Fruit fly (Drosophila melanogaster) whole organism, prepupa: ENCODE results near the gene Fancm.
A peak's percentile ranks its signal among the peaks of the same experiment; 100 is the strongest.

ENCODE experiments used
- Blimp-1 ChIP-seq: fragments of 200-800 bp; sonication (Bioruptor generic); optimal IDR thresholded peaks from 3 replicates; lab custom pipeline; 2017; ENCODE audit warnings: missing biosample characterization, missing genetic modification characterization, mild to moderate bottlenecking, moderate library complexity, missing genetic modification reagents
- CG10631 ChIP-seq: fragments of 200-800 bp; sonication (Bioruptor generic); optimal IDR thresholded peaks from 2 replicates; lab custom pipeline; 2016; ENCODE audit warnings: missing biosample characterization, missing genetic modification characterization
- CG11294 ChIP-seq: fragments of 200-800 bp; sonication (Bioruptor generic); IDR thresholded peaks from 2 replicates; pipeline ENCODE4 v1.3.6; 2022; ENCODE audit warnings: missing biosample characterization, missing genetic modification characterization
- CG11762 ChIP-seq: fragments of 200-800 bp; sonication (Bioruptor generic); optimal IDR thresholded peaks from 3 replicates; lab custom pipeline; 2016; ENCODE audit warnings: missing biosample characterization, missing genetic modification characterization; ENCODE audit not compliant: insufficient read depth
- CG1621 ChIP-seq: fragments of 200-800 bp; sonication (Bioruptor generic); optimal IDR thresholded peaks from 3 replicates; lab custom pipeline; 2018; ENCODE audit warnings: missing biosample characterization, mild to moderate bottlenecking, missing genetic modification characterization
- CG16779 ChIP-seq: fragments of 200-800 bp; sonication (Bioruptor generic); optimal IDR thresholded peaks from 3 replicates; lab custom pipeline; 2017; ENCODE audit warnings: missing biosample characterization, mild to moderate bottlenecking, missing genetic modification characterization
- CG3032 ChIP-seq: fragments of 200-800 bp; optimal IDR thresholded peaks from 2 replicates; lab custom pipeline; 2019; ENCODE audit warnings: missing biosample characterization, mild to moderate bottlenecking, missing genetic modification characterization, moderate library complexity
- CG31627 ChIP-seq: fragments of 200-800 bp; sonication (Bioruptor generic); optimal IDR thresholded peaks from 3 replicates; lab custom pipeline; 2016; ENCODE audit warnings: missing biosample characterization, missing genetic modification characterization
- CG34406 ChIP-seq: fragments of 200-800 bp; sonication (Bioruptor generic); optimal IDR thresholded peaks from 3 replicates; lab custom pipeline; 2016; ENCODE audit warnings: missing biosample characterization, missing genetic modification characterization
- CG3919 ChIP-seq: fragments of 200-800 bp; sonication (Bioruptor generic); optimal IDR thresholded peaks from 3 replicates; lab custom pipeline; 2016; ENCODE audit warnings: missing biosample characterization, missing genetic modification characterization
- CG4318 ChIP-seq: fragments of 200-800 bp; sonication (Bioruptor generic); optimal IDR thresholded peaks from 3 replicates; lab custom pipeline; 2017; ENCODE audit warnings: missing biosample characterization, mild to moderate bottlenecking, missing genetic modification characterization
- CG6276 ChIP-seq: fragments of 200-800 bp; sonication (Bioruptor generic); optimal IDR thresholded peaks from 2 replicates; lab custom pipeline; 2017; ENCODE audit warnings: missing biosample characterization, mild to moderate bottlenecking, missing genetic modification characterization
- CG6792 ChIP-seq: fragments of 200-800 bp; sonication (Bioruptor generic); optimal IDR thresholded peaks from 3 replicates; lab custom pipeline; 2016; ENCODE audit warnings: missing biosample characterization, missing genetic modification characterization
- CG6854 ChIP-seq: fragments of 200-800 bp; sonication (Bioruptor generic); optimal IDR thresholded peaks from 2 replicates; lab custom pipeline; 2017; ENCODE audit warnings: missing biosample characterization, mild to moderate bottlenecking, missing genetic modification characterization
- CG7368 ChIP-seq: fragments of 200-800 bp; sonication (Bioruptor generic); optimal IDR thresholded peaks from 3 replicates; lab custom pipeline; 2016; ENCODE audit warnings: missing biosample characterization, missing genetic modification characterization
- CG8119 ChIP-seq: fragments of 200-800 bp; sonication (Bioruptor generic); IDR thresholded peaks from 3 replicates; pipeline ENCODE4 v1.3.6; 2022; ENCODE audit warnings: missing biosample characterization, missing genetic modification characterization
- CG8319 ChIP-seq: fragments of 200-800 bp; sonication (Bioruptor generic); optimal IDR thresholded peaks from 3 replicates; lab custom pipeline; 2016; ENCODE audit warnings: missing biosample characterization, missing genetic modification characterization
- CG8632 ChIP-seq: fragments of 200-800 bp; sonication (Bioruptor generic); optimal IDR thresholded peaks from 3 replicates; lab custom pipeline; 2016; ENCODE audit warnings: missing biosample characterization, missing genetic modification characterization
- CG9139 ChIP-seq: fragments of 200-800 bp; sonication (Bioruptor generic); optimal IDR thresholded peaks from 3 replicates; lab custom pipeline; 2017; ENCODE audit warnings: missing biosample characterization, mild to moderate bottlenecking, missing genetic modification characterization
- Eip75B ChIP-seq: fragments of 200-800 bp; sonication (Bioruptor generic); optimal IDR thresholded peaks from 3 replicates; lab custom pipeline; 2016; ENCODE audit warnings: missing biosample characterization, missing genetic modification characterization
- Eip93F ChIP-seq: fragments of 200-800 bp; sonication (Bioruptor generic); optimal IDR thresholded peaks from 2 replicates; lab custom pipeline; 2016; ENCODE audit warnings: missing biosample characterization, mild to moderate bottlenecking, missing genetic modification characterization
- Gug ChIP-seq: fragments of 200-800 bp; sonication (Bioruptor generic); IDR thresholded peaks from 2 replicates; pipeline ENCODE4 v1.3.6; 2022; ENCODE audit warnings: missing biosample characterization, missing genetic modification characterization
- Hr38 ChIP-seq: sonication (Bioruptor generic); optimal IDR thresholded peaks from 2 replicates; lab custom pipeline; 2016; ENCODE audit warnings: missing biosample characterization, missing genetic modification characterization
- Hr39 ChIP-seq: fragments of 200-800 bp; sonication (Bioruptor generic); optimal IDR thresholded peaks from 2 replicates; lab custom pipeline; 2016; ENCODE audit warnings: missing biosample characterization, missing genetic modification characterization
- Hr4 ChIP-seq: fragments of 200-800 bp; sonication (Bioruptor generic); optimal IDR thresholded peaks from 3 replicates; lab custom pipeline; 2016; ENCODE audit warnings: missing biosample characterization, missing genetic modification characterization
- Lpt ChIP-seq: fragments of 200-800 bp; sonication (Bioruptor generic); optimal IDR thresholded peaks from 3 replicates; lab custom pipeline; 2016; ENCODE audit warnings: missing biosample characterization, missing genetic modification characterization
- Met ChIP-seq: fragments of 200-800 bp; sonication (Bioruptor generic); optimal IDR thresholded peaks from 3 replicates; lab custom pipeline; 2016; ENCODE audit warnings: missing biosample characterization, missing genetic modification characterization
- Smox ChIP-seq: fragments of 200-800 bp; sonication (Bioruptor generic); optimal IDR thresholded peaks from 3 replicates; lab custom pipeline; 2016; ENCODE audit warnings: missing biosample characterization, missing genetic modification characterization
- Sox15 ChIP-seq: fragments of 200-800 bp; sonication (Bioruptor generic); optimal IDR thresholded peaks from 3 replicates; lab custom pipeline; 2016; ENCODE audit warnings: missing biosample characterization, missing genetic modification characterization
- achi ChIP-seq: fragments of 200-800 bp; sonication (Bioruptor generic); optimal IDR thresholded peaks from 3 replicates; lab custom pipeline; 2016; ENCODE audit warnings: missing biosample characterization, missing genetic modification characterization
- acj6 ChIP-seq: fragments of 200-800 bp; sonication (Bioruptor generic); optimal IDR thresholded peaks from 3 replicates; lab custom pipeline; 2016; ENCODE audit warnings: missing biosample characterization, missing genetic modification characterization
- cyc ChIP-seq: fragments of 200-800 bp; sonication (Bioruptor generic); optimal IDR thresholded peaks from 3 replicates; lab custom pipeline; 2016; ENCODE audit warnings: missing biosample characterization, missing genetic modification characterization
- dac ChIP-seq: fragments of 200-800 bp; sonication (Bioruptor generic); optimal IDR thresholded peaks from 2 replicates; lab custom pipeline; 2017; ENCODE audit warnings: missing biosample characterization, mild to moderate bottlenecking, missing genetic modification characterization
- eg ChIP-seq: fragments of 200-800 bp; sonication (Bioruptor generic); IDR thresholded peaks from 3 replicates; pipeline ENCODE4 v1.3.6; 2022; ENCODE audit warnings: missing biosample characterization, missing genetic modification characterization
- fd85E ChIP-seq: fragments of 200-800 bp; sonication (Bioruptor generic); optimal IDR thresholded peaks from 3 replicates; lab custom pipeline; 2016; ENCODE audit warnings: missing biosample characterization, missing genetic modification characterization
- fkh ChIP-seq: fragments of 200-800 bp; sonication (Bioruptor generic); optimal IDR thresholded peaks from 3 replicates; lab custom pipeline; 2017; ENCODE audit warnings: missing biosample characterization, mild to moderate bottlenecking, missing genetic modification characterization, moderate library complexity
- lz ChIP-seq: fragments of 200-800 bp; sonication (Bioruptor generic); optimal IDR thresholded peaks from 3 replicates; lab custom pipeline; 2016; ENCODE audit warnings: missing biosample characterization, missing genetic modification characterization
- pdm3 ChIP-seq: fragments of 200-800 bp; sonication (Bioruptor generic); optimal IDR thresholded peaks from 3 replicates; lab custom pipeline; 2016; ENCODE audit warnings: missing biosample characterization, missing genetic modification characterization
- spab ChIP-seq: fragments of 200-800 bp; sonication (Bioruptor generic); optimal IDR thresholded peaks from 2 replicates; lab custom pipeline; 2017; ENCODE audit warnings: missing biosample characterization, mild to moderate bottlenecking, missing genetic modification characterization, missing genetic modification reagents
- svp ChIP-seq: fragments of 200-800 bp; sonication (Bioruptor generic); peaks from one replicate; lab custom pipeline; 2016; ENCODE audit warnings: missing biosample characterization, missing genetic modification characterization
- topi ChIP-seq: fragments of 200-800 bp; sonication (Bioruptor generic); optimal IDR thresholded peaks from 3 replicates; lab custom pipeline; 2016; ENCODE audit warnings: missing biosample characterization, missing genetic modification characterization

Gene Fancm

dm6 chr3R:21452108-21452507 lies 30.0 kb upstream of the Fancm start (continued):
- peak; percentile 25 for TF ChIP-seq cyc (GFP tag; lab: Kevin White, UChicago)
- no peak for TF ChIP-seq CG11294 (GFP tag; lab: Robert Waterston, UW)
- no peak for TF ChIP-seq CG16779
- TF ChIP-seq Hr39 (GFP tag; lab: Kevin White, UChicago): peak; percentile 30
- TF ChIP-seq CG6854: no peak
- peak; percentile 81 for TF ChIP-seq svp (GFP tag; lab: Kevin White, UChicago)
- TF ChIP-seq CG34406 (GFP tag; lab: Kevin White, UChicago): no peak
- peak; percentile 41 for TF ChIP-seq topi (GFP tag; lab: Kevin White, UChicago)
- no peak for TF ChIP-seq Eip93F (GFP tag; lab: Kevin White, UChicago)
- no peak for TF ChIP-seq Blimp-1 (GFP tag; lab: Kevin White, UChicago)
- no peak for TF ChIP-seq CG7368
- TF ChIP-seq Hr4 (GFP tag; lab: Kevin White, UChicago): no peak
- no peak for TF ChIP-seq CG9139 (GFP tag; lab: Kevin White, UChicago)
- no peak for TF ChIP-seq eg
- peak; percentile 49 for TF ChIP-seq lz
- peak; percentile 29 for TF ChIP-seq CG10631 (GFP tag; lab: Kevin White, UChicago)
- no peak for TF ChIP-seq Sox15
- TF ChIP-seq Eip75B (GFP tag; lab: Kevin White, UChicago): peak; percentile 35
- TF ChIP-seq CG11762 (GFP tag; lab: Kevin White, UChicago): no peak
- no peak for TF ChIP-seq fd85E
- no peak for TF ChIP-seq CG8319 (GFP tag; lab: Kevin White, UChicago)
- TF ChIP-seq CG3919 (GFP tag; lab: Kevin White, UChicago): peak; percentile 20
- TF ChIP-seq pdm3 (GFP tag; lab: Kevin White, UChicago): peak; percentile 12
- TF ChIP-seq achi (GFP tag; lab: Kevin White, UChicago): peak; percentile 16
- TF ChIP-seq Lpt (GFP tag; lab: Kevin White, UChicago): no peak
- TF ChIP-seq spab: peak; percentile 3
- TF ChIP-seq CG3032 (tag; lab: Kevin White, UChicago): no peak
- no peak for TF ChIP-seq CG8632
- TF ChIP-seq Hr38: no peak
- no peak for TF ChIP-seq CG6276 (GFP tag; lab: Kevin White, UChicago)
- TF ChIP-seq acj6 (GFP tag; lab: Kevin White, UChicago): peak; percentile 8
- TF ChIP-seq CG1621 (tag; lab: Kevin White, UChicago): no peak
- no peak for TF ChIP-seq dac (GFP tag; lab: Kevin White, UChicago)
- TF ChIP-seq Smox (GFP tag; lab: Kevin White, UChicago): peak; percentile 27
- TF ChIP-seq fkh: no peak
- TF ChIP-seq CG31627 (GFP tag; lab: Kevin White, UChicago): peak; percentile 28
- TF ChIP-seq Gug: no peak
- TF ChIP-seq Met (GFP tag; lab: Kevin White, UChicago): peak; percentile 53

DNA sequence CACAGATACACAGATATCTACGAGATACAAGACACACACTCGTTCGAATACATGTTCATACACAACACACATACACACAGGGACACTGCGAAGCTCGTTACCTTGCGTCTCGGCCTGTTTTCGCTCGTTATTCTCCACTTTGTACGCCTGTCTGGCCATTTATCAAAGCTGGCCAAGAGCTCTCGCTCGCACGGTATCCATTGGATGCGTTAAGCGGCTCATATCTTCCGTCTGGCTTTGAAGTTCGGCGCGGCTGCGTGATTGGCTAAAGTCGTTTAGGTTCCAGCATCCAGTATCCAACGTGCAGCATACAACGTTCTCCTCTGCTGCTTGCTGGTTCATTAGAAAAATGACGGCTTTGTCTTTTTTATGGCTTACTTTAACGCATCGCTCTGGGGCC lies 25.4 kb upstream of the Fancm start:
- TF ChIP-seq Hr4 (GFP tag; lab: Kevin White, UChicago) (no peak), CG6792 (no peak), CG4318 (GFP tag; lab: Kevin White, UChicago) (no peak), CG8119 (GFP tag; lab: Robert Waterston, UW) (no peak)

- TF ChIP-seq eg (no peak), CG11294 (GFP tag; lab: Robert Waterston, UW) (no peak), CG6792 (no peak), lz (no peak)
These were observed 23.7 kb upstream of the Fancm start for dm6 chr3R:21458445-21458844.
